Fruit fly (Drosophila melanogaster) whole organism, prepupa: ENCODE measurements around the gene CG13385.

Experiments
- CG11762 ChIP-seq: fragments of 200-800 bp; sonication (Bioruptor generic); optimal IDR thresholded peaks from 3 replicates; lab custom pipeline; 2016; ENCODE audit warnings: missing biosample characterization, missing genetic modification characterization; ENCODE audit not compliant: insufficient read depth
- CG15336 ChIP-seq: fragments of 200-800 bp; sonication (Bioruptor generic); IDR thresholded peaks from 2 replicates; pipeline ENCODE4 v1.3.6; 2022; ENCODE audit warnings: missing biosample characterization, missing genetic modification characterization
- CG1621 ChIP-seq: fragments of 200-800 bp; sonication (Bioruptor generic); optimal IDR thresholded peaks from 3 replicates; lab custom pipeline; 2018; ENCODE audit warnings: missing biosample characterization, mild to moderate bottlenecking, missing genetic modification characterization
- CG16779 ChIP-seq: fragments of 200-800 bp; sonication (Bioruptor generic); optimal IDR thresholded peaks from 3 replicates; lab custom pipeline; 2017; ENCODE audit warnings: missing biosample characterization, mild to moderate bottlenecking, missing genetic modification characterization
- CG34406 ChIP-seq: fragments of 200-800 bp; sonication (Bioruptor generic); optimal IDR thresholded peaks from 3 replicates; lab custom pipeline; 2016; ENCODE audit warnings: missing biosample characterization, missing genetic modification characterization
- CG3919 ChIP-seq: fragments of 200-800 bp; sonication (Bioruptor generic); optimal IDR thresholded peaks from 3 replicates; lab custom pipeline; 2016; ENCODE audit warnings: missing biosample characterization, missing genetic modification characterization
- CG4318 ChIP-seq: fragments of 200-800 bp; sonication (Bioruptor generic); optimal IDR thresholded peaks from 3 replicates; lab custom pipeline; 2017; ENCODE audit warnings: missing biosample characterization, mild to moderate bottlenecking, missing genetic modification characterization
- CG6163 ChIP-seq: fragments of 200-800 bp; sonication (Bioruptor generic); IDR thresholded peaks from 3 replicates; pipeline ENCODE4 v1.3.6; 2022; ENCODE audit warnings: missing biosample characterization, missing genetic modification characterization
- CG6792 ChIP-seq: fragments of 200-800 bp; sonication (Bioruptor generic); optimal IDR thresholded peaks from 3 replicates; lab custom pipeline; 2016; ENCODE audit warnings: missing biosample characterization, missing genetic modification characterization
- CG7368 ChIP-seq: fragments of 200-800 bp; sonication (Bioruptor generic); optimal IDR thresholded peaks from 3 replicates; lab custom pipeline; 2016; ENCODE audit warnings: missing biosample characterization, missing genetic modification characterization
- CG8632 ChIP-seq: fragments of 200-800 bp; sonication (Bioruptor generic); optimal IDR thresholded peaks from 3 replicates; lab custom pipeline; 2016; ENCODE audit warnings: missing biosample characterization, missing genetic modification characterization
- CG9139 ChIP-seq: fragments of 200-800 bp; sonication (Bioruptor generic); optimal IDR thresholded peaks from 3 replicates; lab custom pipeline; 2017; ENCODE audit warnings: missing biosample characterization, mild to moderate bottlenecking, missing genetic modification characterization
- Eip78C ChIP-seq: fragments of 200-800 bp; sonication (Bioruptor generic); peaks from one replicate; lab custom pipeline; 2016; ENCODE audit warnings: missing biosample characterization, missing genetic modification characterization
- Eip93F ChIP-seq: fragments of 200-800 bp; sonication (Bioruptor generic); optimal IDR thresholded peaks from 2 replicates; lab custom pipeline; 2016; ENCODE audit warnings: missing biosample characterization, mild to moderate bottlenecking, missing genetic modification characterization
- Ets21C ChIP-seq: fragments of 200-800 bp; sonication (Bioruptor generic); optimal IDR thresholded peaks from 3 replicates; lab custom pipeline; 2016; ENCODE audit warnings: missing biosample characterization, missing genetic modification characterization
- Gug ChIP-seq: fragments of 200-800 bp; sonication (Bioruptor generic); IDR thresholded peaks from 2 replicates; pipeline ENCODE4 v1.3.6; 2022; ENCODE audit warnings: missing biosample characterization, missing genetic modification characterization
- Smox ChIP-seq: fragments of 200-800 bp; sonication (Bioruptor generic); optimal IDR thresholded peaks from 3 replicates; lab custom pipeline; 2016; ENCODE audit warnings: missing biosample characterization, missing genetic modification characterization
- Sox14 ChIP-seq: fragments of 200-800 bp; sonication (Bioruptor generic); optimal IDR thresholded peaks from 3 replicates; lab custom pipeline; 2016; ENCODE audit warnings: missing biosample characterization, missing genetic modification characterization
- cyc ChIP-seq: fragments of 200-800 bp; sonication (Bioruptor generic); optimal IDR thresholded peaks from 3 replicates; lab custom pipeline; 2016; ENCODE audit warnings: missing biosample characterization, missing genetic modification characterization
- dsx ChIP-seq: fragments of 200-800 bp; optimal IDR thresholded peaks from 3 replicates; lab custom pipeline; 2019; ENCODE audit warnings: missing biosample characterization, mild to moderate bottlenecking, missing genetic modification characterization, moderate library complexity; ENCODE audit not compliant: poor library complexity, severe bottlenecking
- eg ChIP-seq: fragments of 200-800 bp; sonication (Bioruptor generic); IDR thresholded peaks from 3 replicates; pipeline ENCODE4 v1.3.6; 2022; ENCODE audit warnings: missing biosample characterization, missing genetic modification characterization
- esn ChIP-seq: fragments of 200-800 bp; sonication (Bioruptor generic); optimal IDR thresholded peaks from 2 replicates; lab custom pipeline; 2016; ENCODE audit warnings: missing biosample characterization, mild to moderate bottlenecking, missing genetic modification characterization, moderate library complexity
- fd59A ChIP-seq: fragments of 200-800 bp; sonication (Bioruptor generic); optimal IDR thresholded peaks from 2 replicates; lab custom pipeline; 2017; ENCODE audit warnings: missing biosample characterization, mild to moderate bottlenecking, missing genetic modification characterization, missing genetic modification reagents
- fd85E ChIP-seq: fragments of 200-800 bp; sonication (Bioruptor generic); optimal IDR thresholded peaks from 3 replicates; lab custom pipeline; 2016; ENCODE audit warnings: missing biosample characterization, missing genetic modification characterization
- fkh ChIP-seq: fragments of 200-800 bp; sonication (Bioruptor generic); optimal IDR thresholded peaks from 3 replicates; lab custom pipeline; 2017; ENCODE audit warnings: missing biosample characterization, mild to moderate bottlenecking, missing genetic modification characterization, moderate library complexity
- salr ChIP-seq, 2 experiments: fragments of 200-800 bp; sonication (Bioruptor generic); optimal IDR thresholded peaks; 3 replicates each; lab custom pipeline; 2016 to 2018; ENCODE audit warnings: missing biosample characterization in 2 of 2, missing genetic modification characterization in 2 of 2, mild to moderate bottlenecking in 1 of 2
- ss ChIP-seq, 2 experiments: fragments of 200-800 bp; sonication (Bioruptor generic); optimal IDR thresholded peaks; 2 replicates in 1 of 2; 3 replicates in 1 of 2; lab custom pipeline; 2017 to 2018; ENCODE audit warnings: mild to moderate bottlenecking in 2 of 2, missing biosample characterization in 2 of 2, missing genetic modification characterization in 2 of 2, moderate library complexity in 1 of 2
- svp ChIP-seq: fragments of 200-800 bp; sonication (Bioruptor generic); peaks from one replicate; lab custom pipeline; 2016; ENCODE audit warnings: missing biosample characterization, missing genetic modification characterization
- vri ChIP-seq: fragments of 200-800 bp; sonication (Bioruptor generic); optimal IDR thresholded peaks from 3 replicates; lab custom pipeline; 2016; ENCODE audit warnings: missing biosample characterization, mild to moderate bottlenecking, missing genetic modification characterization

The CG13385 gene

dm6 chr2L:8424662-8425208 lies 28.3 kb downstream of the CG13385 start:
- TF ChIP-seq CG6792 (GFP tag; lab: Kevin White, UChicago), result no peak
- no peak for TF ChIP-seq salr (GFP tag; optimal IDR thresholded peaks at IDR 0.05; lab: Kevin White, UChicago)
- TF ChIP-seq ss (GFP tag; optimal IDR thresholded peaks at IDR 0.05; lab: Kevin White, UChicago), result no peak
- TF ChIP-seq CG6163, result no peak
- no peak for TF ChIP-seq Sox14 (GFP tag; lab: Kevin White, UChicago)
- TF ChIP-seq CG11762 (GFP tag; lab: Kevin White, UChicago), result no peak
- TF ChIP-seq dsx (GFP tag; lab: Kevin White, UChicago), result no peak
- TF ChIP-seq CG8632 (GFP tag; lab: Kevin White, UChicago), result no peak
- TF ChIP-seq fd59A (GFP tag; lab: Kevin White, UChicago), result no peak
- no peak for TF ChIP-seq eg (GFP tag; lab: Robert Waterston, UW)
- no peak for TF ChIP-seq Smox (GFP tag; lab: Kevin White, UChicago)
- TF ChIP-seq esn, result no peak
- TF ChIP-seq fkh, result no peak
- TF ChIP-seq Gug (GFP tag; lab: Robert Waterston, UW), result no peak
- TF ChIP-seq cyc (GFP tag; lab: Kevin White, UChicago), result no peak

dm6 chr2L:8425212-8425611 lies 28.8 kb downstream of the CG13385 start:
- TF ChIP-seq vri, result peak; percentile 68
- TF ChIP-seq Eip93F (GFP tag; lab: Kevin White, UChicago), result no peak

dm6 chr2L:8425962-8426759 lies 29.7 kb downstream of the CG13385 start:
- TF ChIP-seq esn (peak; percentile 5), CG9139 (GFP tag; lab: Kevin White, UChicago) (no peak), Eip78C (GFP tag; lab: Kevin White, UChicago) (peak; percentile 57), Eip93F (GFP tag; lab: Kevin White, UChicago) (peak; percentile 72), vri (peak; percentile 42), CG16779 (no peak), CG8632 (GFP tag; lab: Kevin White, UChicago) (no peak), CG15336 (GFP tag; lab: Robert Waterston, UW) (0 out of 2 replicates have a peak, but pooled peaks have one; percentile 9), svp (GFP tag; lab: Kevin White, UChicago) (peak; percentile 85), CG34406 (GFP tag; lab: Kevin White, UChicago) (no peak)

- TF ChIP-seq eg (GFP tag; lab: Robert Waterston, UW) (no peak), svp (GFP tag; lab: Kevin White, UChicago) (peak; percentile 74)
Measured at dm6 chr2L:8426801-8427200, 30.4 kb downstream of the CG13385 start.

- TF ChIP-seq fd59A (GFP tag; lab: Kevin White, UChicago) (no peak), CG4318 (no peak), CG1621 (tag; lab: Kevin White, UChicago) (no peak), fd85E (GFP tag; lab: Kevin White, UChicago) (no peak), fkh (no peak)
- TF ChIP-seq, all 60 proteins: peak for 0
Measured at dm6 chr2L:8432130-8432529, 35.7 kb downstream of the CG13385 start.

dm6 chr2L:8433512-8433911 lies 37.1 kb downstream of the CG13385 start, which contains the start of gene grk:
Gene grk (minus strand): TSS chr2L:8433598.
- TF ChIP-seq vri (no peak), CG4318 (no peak), CG3919 (GFP tag; lab: Kevin White, UChicago) (no peak), CG7368 (GFP tag; lab: Kevin White, UChicago) (no peak), svp (GFP tag; lab: Kevin White, UChicago) (no peak), Gug (GFP tag; lab: Robert Waterston, UW) (no peak), CG6792 (GFP tag; lab: Kevin White, UChicago) (no peak), Ets21C (GFP tag; lab: Kevin White, UChicago) (no peak)
